Fruit fly (Drosophila melanogaster) whole organism, wandering third instar larva: ENCODE results near the gene armi.

ENCODE experiments used
- CG32264 ChIP-seq: fragments of 200-800 bp; sonication (Bioruptor generic); optimal IDR thresholded peaks from 2 replicates; lab custom pipeline; 2016; ENCODE audit warnings: missing biosample characterization, missing genetic modification characterization
- CG9705 ChIP-seq: fragments of 200-800 bp; sonication (Bioruptor generic); optimal IDR thresholded peaks from 2 replicates; lab custom pipeline; 2018; ENCODE audit warnings: missing biosample characterization, mild to moderate bottlenecking, missing genetic modification characterization
- CrebA ChIP-seq: fragments of 200-800 bp; sonication (Bioruptor generic); optimal IDR thresholded peaks from 2 replicates; lab custom pipeline; 2016; ENCODE audit warnings: missing biosample characterization, mild to moderate bottlenecking, missing genetic modification characterization, borderline replicate concordance
- Dif ChIP-seq: fragments of 200-275, 200-300 bp; sonication (Bioruptor generic); optimal IDR thresholded peaks from 2 replicates; lab custom pipeline; 2018; ENCODE audit warnings: missing biosample characterization, missing genetic modification characterization; ENCODE audit not compliant: partially characterized antibody
- GATAd ChIP-seq: sonication (Bioruptor generic); optimal IDR thresholded peaks from 2 replicates; lab custom pipeline; 2016; ENCODE audit warnings: missing biosample characterization, missing genetic modification characterization
- HLH106 ChIP-seq: fragments of 200-800 bp; optimal IDR thresholded peaks from 3 replicates; lab custom pipeline; 2019; ENCODE audit warnings: missing biosample characterization, mild to moderate bottlenecking, missing genetic modification characterization, moderate library complexity
- Hr78 ChIP-seq: fragments of >200 bp; optimal IDR thresholded peaks from 2 replicates; lab custom pipeline; 2017; ENCODE audit warnings: missing biosample characterization, missing genetic modification characterization
- Hr83 ChIP-seq: fragments of 200-300 bp; sonication (Bioruptor generic); optimal IDR thresholded peaks from 2 replicates; lab custom pipeline; 2016; ENCODE audit warnings: missing biosample characterization, mild to moderate bottlenecking, missing genetic modification characterization, moderate library complexity; ENCODE audit not compliant: poor library complexity, severe bottlenecking
- Jra ChIP-seq: sonication (Bioruptor generic); optimal IDR thresholded peaks from 2 replicates; lab custom pipeline; 2016; ENCODE audit warnings: missing biosample characterization, missing genetic modification characterization
- Myc ChIP-seq: fragments of >200 bp; optimal IDR thresholded peaks from 2 replicates; lab custom pipeline; 2017
- OdsH ChIP-seq: fragments of 200-800 bp; sonication (Bioruptor generic); optimal IDR thresholded peaks from 2 replicates; lab custom pipeline; 2016; ENCODE audit warnings: missing biosample characterization, mild to moderate bottlenecking, missing genetic modification characterization
- Rel ChIP-seq, 2 experiments: fragments of 200-800 bp; sonication (Bioruptor generic) in 1 of 2; optimal IDR thresholded peaks; 2 replicates in 1 of 2; 3 replicates in 1 of 2; lab custom pipeline; 2016 to 2019; ENCODE audit warnings: mild to moderate bottlenecking in 2 of 2, missing biosample characterization in 2 of 2, missing genetic modification characterization in 2 of 2, moderate library complexity in 1 of 2
- Sp1 ChIP-seq: fragments of 200-800 bp; sonication (Bioruptor generic); optimal IDR thresholded peaks from 3 replicates; lab custom pipeline; 2019; ENCODE audit warnings: missing biosample characterization, mild to moderate bottlenecking, missing genetic modification characterization, moderate library complexity
- Vsx2 ChIP-seq: fragments of 200-300, 225-300 bp; sonication (Bioruptor generic); optimal IDR thresholded peaks from 2 replicates; lab custom pipeline; 2018; ENCODE audit warnings: missing biosample characterization, missing genetic modification characterization; ENCODE audit not compliant: partially characterized antibody
- br ChIP-seq: fragments of 200-800 bp; sonication (Bioruptor generic); optimal IDR thresholded peaks from 2 replicates; lab custom pipeline; 2016; ENCODE audit warnings: missing biosample characterization, missing genetic modification characterization
- brk ChIP-seq: fragments of 200-800 bp; sonication (Bioruptor generic); optimal IDR thresholded peaks from 2 replicates; lab custom pipeline; 2016; ENCODE audit warnings: missing biosample characterization, mild to moderate bottlenecking, missing genetic modification characterization
- dl ChIP-seq, 2 experiments: fragments of 175-275, 200-275 bp in 1 of 2; fragments of 200-275 bp in 1 of 2; sonication (Bioruptor generic); optimal IDR thresholded peaks; lab custom pipeline; 2018; ENCODE audit warnings: mild to moderate bottlenecking in 2 of 2, missing biosample characterization in 2 of 2, missing genetic modification characterization in 2 of 2, moderate library complexity in 2 of 2; ENCODE audit not compliant: partially characterized antibody in 2 of 2, insufficient read depth in 1 of 2
- dmrt93B ChIP-seq: fragments of 200-800 bp; sonication (Bioruptor generic); optimal IDR thresholded peaks from 2 replicates; lab custom pipeline; 2018; ENCODE audit warnings: missing biosample characterization, mild to moderate bottlenecking, missing genetic modification characterization
- ey ChIP-seq: fragments of 200-800 bp; sonication (Bioruptor generic); optimal IDR thresholded peaks from 2 replicates; lab custom pipeline; 2016; ENCODE audit warnings: missing biosample characterization, missing genetic modification characterization
- foxo ChIP-seq, 2 experiments: fragments of 200-800 bp; sonication (Bioruptor generic); optimal IDR thresholded peaks; 2 replicates in 1 of 2; 3 replicates in 1 of 2; lab custom pipeline; 2016 to 2017; ENCODE audit warnings: missing biosample characterization in 2 of 2, missing genetic modification characterization in 2 of 2
- fru ChIP-seq: fragments of 200-800 bp; sonication (Bioruptor generic); optimal IDR thresholded peaks from 3 replicates; lab custom pipeline; 2016; ENCODE audit warnings: missing biosample characterization, mild to moderate bottlenecking, missing genetic modification characterization
- h ChIP-seq: fragments of 200-800 bp; sonication (Bioruptor generic); optimal IDR thresholded peaks from 3 replicates; lab custom pipeline; 2016; ENCODE audit warnings: missing biosample characterization, mild to moderate bottlenecking, missing genetic modification characterization
- jim ChIP-seq: fragments of 175-275, 200-325 bp; sonication (Bioruptor generic); optimal IDR thresholded peaks from 2 replicates; lab custom pipeline; 2016; ENCODE audit warnings: missing biosample characterization, mild to moderate bottlenecking, missing genetic modification characterization
- lola ChIP-seq: fragments of >200 bp; optimal IDR thresholded peaks from 2 replicates; lab custom pipeline; 2017; ENCODE audit warnings: missing biosample characterization, missing genetic modification characterization
- pan ChIP-seq: fragments of >200 bp; optimal IDR thresholded peaks from 2 replicates; lab custom pipeline; 2017
- psq ChIP-seq: fragments of 200-800 bp; sonication (Bioruptor generic); optimal IDR thresholded peaks from 3 replicates; lab custom pipeline; 2017; ENCODE audit warnings: missing biosample characterization, mild to moderate bottlenecking, missing genetic modification characterization, moderate library complexity
- rgr ChIP-seq: fragments of 200-800 bp; sonication (Bioruptor generic); optimal IDR thresholded peaks from 3 replicates; lab custom pipeline; 2016; ENCODE audit warnings: missing biosample characterization, mild to moderate bottlenecking, missing genetic modification characterization
- sv ChIP-seq: fragments of 200-800 bp; sonication (Bioruptor generic); optimal IDR thresholded peaks from 3 replicates; lab custom pipeline; 2016; ENCODE audit warnings: missing biosample characterization, missing genetic modification characterization
- tai ChIP-seq: sonication (Bioruptor generic); optimal IDR thresholded peaks from 2 replicates; lab custom pipeline; 2016; ENCODE audit warnings: missing biosample characterization, missing genetic modification characterization
- woc ChIP-seq: sonication (Bioruptor generic); optimal IDR thresholded peaks from 2 replicates; lab custom pipeline; 2016; ENCODE audit warnings: missing biosample characterization, mild to moderate bottlenecking, missing genetic modification characterization

The armi gene

DNA sequence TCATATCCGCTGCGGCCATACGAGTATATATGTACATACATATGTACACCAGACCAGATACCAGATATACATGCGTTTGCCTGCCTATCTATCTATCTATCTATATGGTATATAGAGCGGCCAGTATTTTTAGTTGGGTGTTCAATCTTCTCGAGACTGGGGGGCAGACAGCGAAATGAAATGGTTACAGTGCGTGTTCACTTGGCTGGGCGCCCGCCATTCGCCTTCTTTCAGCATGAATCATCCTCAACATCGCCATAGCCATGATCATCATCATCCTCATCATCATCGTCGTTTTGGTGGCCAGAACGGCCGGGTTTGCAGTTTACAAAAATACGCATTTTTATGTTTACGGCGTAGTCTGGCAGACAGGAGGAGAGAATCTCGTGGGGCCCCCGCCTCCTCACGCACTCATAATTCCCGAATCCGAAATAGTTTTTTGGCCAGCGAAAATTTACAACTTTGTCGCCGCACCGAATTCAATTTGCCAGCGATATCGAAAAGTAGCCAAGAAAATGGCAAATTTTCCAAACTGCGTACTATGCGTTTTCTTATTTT lies 5.0 kb upstream of the armi start:
- TF ChIP-seq HLH106 (no peak), tai (GFP tag; lab: Kevin White, UChicago) (no peak), Jra (GFP tag; lab: Kevin White, UChicago) (no peak), rgr (GFP tag; lab: Kevin White, UChicago) (no peak), ey (GFP tag; lab: Kevin White, UChicago) (no peak), lola (GFP tag; lab: Kevin White, UChicago) (no peak), h (GFP tag; lab: Kevin White, UChicago) (no peak), Hr78 (GFP tag; lab: Kevin White, UChicago) (no peak), jim (GFP tag; lab: Kevin White, UChicago) (no peak), Vsx2 (no peak), CG32264 (no peak), CG9705 (GFP tag; lab: Kevin White, UChicago) (no peak), psq (no peak)

DNA sequence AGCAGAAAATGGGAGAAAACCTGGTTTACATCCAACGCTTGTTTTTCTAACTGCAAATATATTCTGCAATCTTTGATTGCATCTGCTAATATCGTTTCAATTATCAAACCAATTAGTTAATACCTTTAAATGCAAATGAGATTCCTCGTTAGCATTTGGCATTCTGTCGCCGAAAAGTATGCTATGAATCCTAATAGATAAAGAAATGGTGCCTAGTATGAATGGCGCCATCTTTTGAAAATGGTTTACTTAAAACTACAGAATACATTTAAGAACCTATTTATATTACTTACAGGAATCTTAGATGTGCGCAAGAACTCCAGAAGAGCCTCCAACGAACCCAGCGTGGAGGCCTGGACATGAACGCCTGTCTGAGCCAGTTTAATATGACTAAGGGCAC lies 4.2 kb upstream of the armi start:
- no peak for TF ChIP-seq brk (GFP tag; lab: Kevin White, UChicago)
- TF ChIP-seq dl (GFP tag; optimal IDR thresholded peaks at IDR 0.05; lab: Kevin White, UChicago; ENCODE audit: insufficient read depth in 1 of 2, partially characterized antibody in 2 of 2), result no peak
- TF ChIP-seq rgr (GFP tag; lab: Kevin White, UChicago), result no peak
- TF ChIP-seq sv (GFP tag; lab: Kevin White, UChicago), result no peak
- no peak for TF ChIP-seq Hr83 (GFP tag; lab: Kevin White, UChicago)
- no peak for TF ChIP-seq OdsH (GFP tag; lab: Kevin White, UChicago)

dm6 chr3L:3460402-3461027 lies 602 bp upstream of the armi start, which contains the start of gene eIF5B:
Gene eIF5B (minus strand): TSS chr3L:3460977.
- TF ChIP-seq Sp1 (GFP tag; lab: Kevin White, UChicago) (peak; percentile 83), Vsx2 (no peak), ey (GFP tag; lab: Kevin White, UChicago) (peak; percentile 51), pan (lab: Kevin White, UChicago) (peak; percentile 71), dmrt93B (GFP tag; lab: Kevin White, UChicago) (peak; percentile 67), woc (peak; percentile 66), sv (GFP tag; lab: Kevin White, UChicago) (peak; percentile 49), Rel (GFP tag; optimal IDR thresholded peaks at IDR 0.05; lab: Kevin White, UChicago) (no peak), Rel (tag; optimal IDR thresholded peaks at IDR 0.05; lab: Kevin White, UChicago) (peak; percentile 65), br (peak; percentile 62), h (GFP tag; lab: Kevin White, UChicago) (peak; percentile 58), Dif (GFP tag; lab: Kevin White, UChicago) (no peak), psq (peak; percentile 73), fru (GFP tag; lab: Kevin White, UChicago) (peak; percentile 67), rgr (GFP tag; lab: Kevin White, UChicago) (peak; percentile 78), OdsH (GFP tag; lab: Kevin White, UChicago) (peak; percentile 67), HLH106 (peak; percentile 81), foxo (GFP tag; optimal IDR thresholded peaks at IDR 0.05; lab: Kevin White, UChicago) (peak in 1 of 2 experiments; percentile 80), GATAd (GFP tag; lab: Kevin White, UChicago) (no peak), Myc (lab: Kevin White, UChicago) (no peak), Jra (GFP tag; lab: Kevin White, UChicago) (no peak), tai (GFP tag; lab: Kevin White, UChicago) (no peak), CrebA (GFP tag; lab: Kevin White, UChicago) (no peak), CG9705 (GFP tag; lab: Kevin White, UChicago) (peak; percentile 17)
